Fruit fly (Drosophila melanogaster) whole organism, embryonic: Measurements from ENCODE around the gene GC.

Experiments
- Bdp1 ChIP-seq: fragments of 200-800 bp; sonication (Bioruptor generic); optimal IDR thresholded peaks from 3 replicates; lab custom pipeline; 2016; ENCODE audit warnings: missing biosample characterization, missing genetic modification characterization
- CG10462 ChIP-seq: fragments of 200-800 bp; sonication (Bioruptor generic); optimal IDR thresholded peaks from 2 replicates; lab custom pipeline; 2016; ENCODE audit warnings: missing biosample characterization, missing genetic modification characterization
- CG11093 ChIP-seq: fragments of 200-800 bp; sonication (Bioruptor generic); IDR thresholded peaks from 3 replicates; pipeline ENCODE4 v1.3.6; 2022; ENCODE audit warnings: missing biosample characterization, missing genetic modification characterization
- CG11560 ChIP-seq: fragments of 200-800 bp; sonication (Bioruptor generic); IDR thresholded peaks from 3 replicates; pipeline ENCODE4 v1.3.6; 2022; ENCODE audit warnings: missing biosample characterization, missing genetic modification characterization
- CG12744 ChIP-seq: fragments of 200-800 bp; sonication (Bioruptor generic); optimal IDR thresholded peaks from 2 replicates; lab custom pipeline; 2016; ENCODE audit warnings: missing biosample characterization, missing genetic modification characterization
- CG14441 ChIP-seq: fragments of 200-800 bp; sonication (Bioruptor generic); IDR thresholded peaks from 2 replicates; pipeline ENCODE4 v1.3.6; 2022; ENCODE audit warnings: missing biosample characterization, missing genetic modification characterization
- CG15073 ChIP-seq: fragments of 200-800 bp; sonication (Bioruptor generic); optimal IDR thresholded peaks from 2 replicates; lab custom pipeline; 2016; ENCODE audit warnings: missing biosample characterization, missing genetic modification characterization
- CG16779 ChIP-seq: fragments of 200-800 bp; sonication (Bioruptor generic); IDR thresholded peaks from 2 replicates; pipeline ENCODE4 v1.3.6; 2022; ENCODE audit warnings: missing biosample characterization, missing genetic modification characterization
- CG17186 ChIP-seq: fragments of 200-800 bp; sonication (Bioruptor generic); optimal IDR thresholded peaks from 3 replicates; lab custom pipeline; 2017; ENCODE audit warnings: missing biosample characterization, missing genetic modification reagents, missing genetic modification characterization
- CG17568 ChIP-seq: fragments of 200-800 bp; sonication (Bioruptor generic); optimal IDR thresholded peaks from 2 replicates; lab custom pipeline; 2018; ENCODE audit warnings: missing biosample characterization, mild to moderate bottlenecking, missing genetic modification characterization, moderate library complexity
- CG17612 ChIP-seq: fragments of 200-800 bp; sonication (Bioruptor generic); IDR thresholded peaks from 2 replicates; pipeline ENCODE4 v1.3.6; 2022; ENCODE audit warnings: missing biosample characterization, missing genetic modification characterization
- CG1792 ChIP-seq: fragments of 200-800 bp; sonication (Bioruptor generic); optimal IDR thresholded peaks from 2 replicates; lab custom pipeline; 2016; ENCODE audit warnings: missing biosample characterization, missing genetic modification characterization
- CG1832 ChIP-seq: fragments of 200-800 bp; sonication (Bioruptor generic); optimal IDR thresholded peaks from 2 replicates; lab custom pipeline; 2017; ENCODE audit warnings: missing biosample characterization, mild to moderate bottlenecking, missing genetic modification characterization, inconsistent platforms
- CG32767 ChIP-seq: fragments of 200-800 bp; sonication (Bioruptor generic); IDR thresholded peaks from 2 replicates; pipeline ENCODE4 v1.3.6; 2022; ENCODE audit warnings: missing biosample characterization, missing genetic modification characterization
- CG3838 ChIP-seq: fragments of 200-800 bp; sonication (Bioruptor generic); optimal IDR thresholded peaks from 3 replicates; lab custom pipeline; 2016; ENCODE audit warnings: missing biosample characterization, missing genetic modification characterization
- CG4404 ChIP-seq: fragments of 200-800 bp; sonication (Bioruptor generic); IDR thresholded peaks from 2 replicates; pipeline ENCODE4 v1.3.6; 2022; ENCODE audit warnings: missing biosample characterization, missing genetic modification characterization
- CG7372 ChIP-seq: fragments of 200-800 bp; sonication (Bioruptor generic); IDR thresholded peaks from 2 replicates; pipeline ENCODE4 v1.3.6; 2022; ENCODE audit warnings: missing biosample characterization, missing genetic modification characterization
- CG9215 ChIP-seq: fragments of 200-800 bp; sonication (Bioruptor generic); IDR thresholded peaks from 2 replicates; pipeline ENCODE4 v1.3.6; 2022; ENCODE audit warnings: missing biosample characterization, missing genetic modification characterization
- CHES-1-like ChIP-seq: fragments of 200-800 bp; sonication (Bioruptor generic); optimal IDR thresholded peaks from 2 replicates; lab custom pipeline; 2016; ENCODE audit warnings: missing biosample characterization, missing genetic modification characterization
- D19A ChIP-seq: fragments of 200-800 bp; optimal IDR thresholded peaks from 3 replicates; lab custom pipeline; 2019; ENCODE audit warnings: missing biosample characterization, mild to moderate bottlenecking, missing genetic modification characterization, moderate library complexity
- Deaf1 ChIP-seq: fragments of 200-800 bp; optimal IDR thresholded peaks from 3 replicates; lab custom pipeline; 2019; ENCODE audit warnings: missing biosample characterization, mild to moderate bottlenecking, missing genetic modification characterization, moderate library complexity
- Gug ChIP-seq: fragments of 200-800 bp; sonication (Bioruptor generic); IDR thresholded peaks from 4 replicates; pipeline ENCODE4 v1.3.6; 2022; ENCODE audit warnings: missing biosample characterization, missing genetic modification characterization
- HLHmδ ChIP-seq: fragments of 200-800 bp; sonication (Bioruptor generic); optimal IDR thresholded peaks from 2 replicates; lab custom pipeline; 2018; ENCODE audit warnings: missing biosample characterization, mild to moderate bottlenecking, missing genetic modification characterization, moderate library complexity
- Hmr ChIP-seq: fragments of 200-800 bp; sonication (Bioruptor generic); optimal IDR thresholded peaks from 3 replicates; lab custom pipeline; 2017; ENCODE audit warnings: mild to moderate bottlenecking, missing biosample characterization, missing genetic modification reagents, missing genetic modification characterization
- Med ChIP-seq: fragments of 200-800 bp; sonication (Bioruptor generic); peaks from one replicate; lab custom pipeline; 2016; ENCODE audit warnings: missing biosample characterization, missing genetic modification characterization, mild to moderate bottlenecking, inconsistent platforms, moderate library complexity
- Opbp ChIP-seq: fragments of 200-800 bp; sonication (Bioruptor generic); IDR thresholded peaks from 3 replicates; pipeline ENCODE4 v1.3.6; 2022; ENCODE audit warnings: missing biosample characterization, missing genetic modification characterization; ENCODE audit not compliant: partially characterized antibody
- Poxn ChIP-seq: fragments of 200-800 bp; sonication (Bioruptor generic); IDR thresholded peaks from 2 replicates; pipeline ENCODE4 v1.3.6; 2022; ENCODE audit warnings: missing biosample characterization, missing genetic modification characterization
- Ptx1 ChIP-seq: fragments of 200-800 bp; sonication (Bioruptor generic); IDR thresholded peaks from 2 replicates; pipeline ENCODE4 v1.3.6; 2022; ENCODE audit warnings: missing biosample characterization, missing genetic modification characterization
- Scr ChIP-seq: fragments of 200-800 bp; sonication (Bioruptor generic); IDR thresholded peaks from 2 replicates; pipeline ENCODE4 v1.3.6; 2022; ENCODE audit warnings: missing biosample characterization, missing genetic modification characterization; ENCODE audit not compliant: partially characterized antibody
- Sox102F ChIP-seq: fragments of 200-800 bp; sonication (Bioruptor generic); optimal IDR thresholded peaks from 2 replicates; lab custom pipeline; 2018; ENCODE audit warnings: missing biosample characterization, mild to moderate bottlenecking, missing genetic modification characterization, moderate library complexity
- Sry-β ChIP-seq: fragments of 200-800 bp; sonication (Bioruptor generic); optimal IDR thresholded peaks from 2 replicates; lab custom pipeline; 2018; ENCODE audit warnings: missing biosample characterization, mild to moderate bottlenecking, missing genetic modification characterization, moderate library complexity
- Taf1 ChIP-seq: fragments of 200-800 bp; sonication (Bioruptor generic); IDR thresholded peaks from 2 replicates; pipeline ENCODE4 v1.3.6; 2022; ENCODE audit warnings: missing biosample characterization, missing genetic modification characterization
- abd-A ChIP-seq: fragments of 200-800 bp; sonication (Bioruptor generic); optimal IDR thresholded peaks from 3 replicates; lab custom pipeline; 2019; ENCODE audit warnings: missing biosample characterization, mild to moderate bottlenecking, missing genetic modification characterization, moderate library complexity
- ara ChIP-seq: fragments of 200-800 bp; sonication (Bioruptor generic); IDR thresholded peaks from 2 replicates; pipeline ENCODE4 v1.3.6; 2022; ENCODE audit warnings: missing biosample characterization, missing genetic modification characterization
- bcd ChIP-seq: fragments of 200-800 bp; sonication (Bioruptor generic); optimal IDR thresholded peaks from 2 replicates; lab custom pipeline; 2017; ENCODE audit warnings: missing biosample characterization, mild to moderate bottlenecking, missing genetic modification characterization
- disco-r ChIP-seq: fragments of 200-800 bp; sonication (Bioruptor generic); optimal IDR thresholded peaks from 2 replicates; lab custom pipeline; 2016; ENCODE audit warnings: missing biosample characterization, missing genetic modification characterization
- gcm2 ChIP-seq: fragments of 200-800 bp; sonication (Bioruptor generic); optimal IDR thresholded peaks from 2 replicates; lab custom pipeline; 2016; ENCODE audit warnings: missing biosample characterization, missing genetic modification characterization
- grau ChIP-seq: fragments of 200-800 bp; optimal IDR thresholded peaks from 3 replicates; lab custom pipeline; 2019; ENCODE audit warnings: missing biosample characterization, mild to moderate bottlenecking, missing genetic modification characterization, moderate library complexity
- grn ChIP-seq: fragments of 200-800 bp; sonication (Bioruptor generic); optimal IDR thresholded peaks from 3 replicates; lab custom pipeline; 2017; ENCODE audit warnings: missing biosample characterization, missing genetic modification characterization
- gt ChIP-seq: fragments of 200-800 bp; sonication (Bioruptor generic); IDR thresholded peaks from 2 replicates; pipeline ENCODE4 v1.3.6; 2022; ENCODE audit warnings: missing biosample characterization, missing genetic modification characterization
- hbn ChIP-seq: fragments of 200-800 bp; sonication (Bioruptor generic); IDR thresholded peaks from 2 replicates; pipeline ENCODE4 v1.3.6; 2022; ENCODE audit warnings: missing biosample characterization, missing genetic modification characterization; ENCODE audit not compliant: partially characterized antibody
- hkb ChIP-seq, 2 experiments: fragments of 200-800 bp in 1 of 2; fragments of >200 bp in 1 of 2; sonication (Bioruptor generic) in 1 of 2; IDR thresholded peaks in 1 of 2; optimal IDR thresholded peaks in 1 of 2; 2 replicates each; pipeline versions ENCODE4 v1.3.6 to Lab custom; 2017 to 2022; ENCODE audit warnings: missing biosample characterization in 1 of 2, missing genetic modification characterization in 1 of 2
- insv ChIP-seq, 2 experiments: fragments of 200-800 bp; sonication (Bioruptor generic); optimal IDR thresholded peaks; 3 replicates each; lab custom pipeline; 2016 to 2018; ENCODE audit warnings: missing biosample characterization in 2 of 2, missing genetic modification characterization in 2 of 2
- jing ChIP-seq: fragments of 200-800 bp; sonication (Bioruptor generic); optimal IDR thresholded peaks from 2 replicates; lab custom pipeline; 2018; ENCODE audit warnings: missing biosample characterization, mild to moderate bottlenecking, missing genetic modification characterization
- kah ChIP-seq: fragments of 200-800 bp; sonication (Bioruptor generic); optimal IDR thresholded peaks from 2 replicates; lab custom pipeline; 2018; ENCODE audit warnings: missing biosample characterization, mild to moderate bottlenecking, missing genetic modification characterization
- kay ChIP-seq: fragments of 200-800 bp; sonication (Bioruptor generic); optimal IDR thresholded peaks from 2 replicates; lab custom pipeline; 2016; ENCODE audit warnings: missing biosample characterization, missing genetic modification characterization
- nau ChIP-seq: fragments of 200-800 bp; sonication (Bioruptor generic); optimal IDR thresholded peaks from 3 replicates; lab custom pipeline; 2017; ENCODE audit warnings: missing biosample characterization, mild to moderate bottlenecking, missing genetic modification characterization, missing genetic modification reagents
- pum ChIP-seq: fragments of 200-800 bp; sonication (Bioruptor generic); optimal IDR thresholded peaks from 2 replicates; lab custom pipeline; 2016; ENCODE audit warnings: missing biosample characterization, missing genetic modification characterization
- salm ChIP-seq: fragments of 200-800 bp; sonication (Bioruptor generic); optimal IDR thresholded peaks from 2 replicates; lab custom pipeline; 2018; ENCODE audit warnings: missing biosample characterization, mild to moderate bottlenecking, missing genetic modification characterization
- sens-2 ChIP-seq: fragments of 200-800 bp; sonication (Bioruptor generic); IDR thresholded peaks from 2 replicates; pipeline ENCODE4 v1.3.6; 2022; ENCODE audit warnings: missing biosample characterization, missing genetic modification characterization

Gene GC

DNA sequence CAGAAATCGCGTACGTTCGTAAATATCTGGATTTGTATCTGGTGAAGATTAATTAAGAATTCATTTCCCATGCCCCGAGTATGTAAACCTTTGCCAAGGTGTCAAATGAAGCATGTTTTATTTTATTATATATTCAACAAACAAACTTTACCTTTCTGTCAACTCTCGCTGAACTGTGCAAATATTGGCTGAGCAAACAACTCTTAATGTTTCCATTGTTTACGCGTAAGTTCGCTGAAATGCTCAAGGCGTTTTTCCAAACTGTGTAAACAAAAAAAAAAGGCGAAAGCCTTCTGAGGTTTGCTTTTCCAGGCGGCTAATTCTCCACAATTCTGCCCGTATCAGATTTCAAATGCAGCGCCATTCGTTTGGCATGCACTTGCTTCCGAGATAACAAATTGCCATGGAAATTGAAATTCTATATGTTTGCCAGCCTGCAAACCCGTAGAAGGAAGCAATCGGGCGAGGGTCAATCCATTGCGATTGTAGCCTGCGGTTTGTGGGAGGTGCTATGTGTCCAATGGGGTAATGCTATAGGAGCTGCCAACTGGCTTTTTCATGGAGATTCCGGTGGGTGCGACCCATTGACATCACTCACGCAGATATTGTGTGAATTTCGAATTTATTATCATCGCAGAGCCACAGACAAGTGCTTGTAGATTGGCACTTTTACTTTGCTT is 37.3 kb downstream of the GC start (continued):
- no peak for TF ChIP-seq CG17612 (GFP tag; lab: Robert Waterston, UW)
- peak; percentile 94 for TF ChIP-seq Hmr (GFP tag; lab: Kevin White, UChicago)
- TF ChIP-seq bcd (GFP tag; lab: Kevin White, UChicago), result peak; percentile 58
- no peak for TF ChIP-seq CG9215 (GFP tag; lab: Robert Waterston, UW)
- TF ChIP-seq CG7372 (GFP tag; lab: Robert Waterston, UW), result no peak
- no peak for TF ChIP-seq CG1832
- no peak for TF ChIP-seq CG17186
- peak; percentile 39; the same call in 1 of the 2 replicates for TF ChIP-seq CG32767 (GFP tag; lab: Robert Waterston, UW)
- no peak for TF ChIP-seq ara (GFP tag; lab: Robert Waterston, UW)
- peak; percentile 71 for TF ChIP-seq CG12744 (GFP tag; lab: Kevin White, UChicago)
- no peak for TF ChIP-seq hkb (optimal IDR thresholded peaks at IDR 0.05; lab: Kevin White, UChicago)
- TF ChIP-seq hkb (GFP tag; IDR thresholded peaks at IDR 0.05; lab: Robert Waterston, UW), result peak; percentile 80
- TF ChIP-seq CHES-1-like, result peak; percentile 75
- TF ChIP-seq insv (GFP tag; optimal IDR thresholded peaks at IDR 0.05; lab: Kevin White, UChicago), result peak in 1 of 2 experiments; percentile 15
- TF ChIP-seq Taf1 (GFP tag; lab: Robert Waterston, UW), result peak; percentile 36; the same call in 1 of the 2 replicates
- no peak for TF ChIP-seq Deaf1 (tag; lab: Kevin White, UChicago)
- no peak for TF ChIP-seq abd-A (tag; lab: Kevin White, UChicago)
- peak; percentile 37 for TF ChIP-seq Bdp1 (GFP tag; lab: Kevin White, UChicago)
- peak; percentile 57 for TF ChIP-seq grn
- TF ChIP-seq CG11560 (tag; lab: Robert Waterston, UW), result no peak
- no peak for TF ChIP-seq gcm2
- TF ChIP-seq Gug (GFP tag; lab: Robert Waterston, UW), result no peak
- no peak for TF ChIP-seq CG4404
- no peak for TF ChIP-seq CG10462 (GFP tag; lab: Kevin White, UChicago)
- no peak for TF ChIP-seq Ptx1
- TF ChIP-seq HLHmδ (GFP tag; lab: Kevin White, UChicago), result no peak
- TF ChIP-seq CG1792 (GFP tag; lab: Kevin White, UChicago), result peak; percentile 78
- no peak for TF ChIP-seq nau (GFP tag; lab: Kevin White, UChicago)
- TF ChIP-seq Sox102F (GFP tag; lab: Kevin White, UChicago), result no peak
- TF ChIP-seq salm (tag; lab: Kevin White, UChicago), result peak; percentile 27
- TF ChIP-seq hbn, result no peak
- no peak for TF ChIP-seq CG17568
- TF ChIP-seq gt (GFP tag; lab: Robert Waterston, UW), result no peak
- peak; percentile 41; the same call in 1 of the 2 replicates for TF ChIP-seq Poxn
- TF ChIP-seq CG11093 (GFP tag; lab: Robert Waterston, UW), result no peak
- TF ChIP-seq pum (GFP tag; lab: Kevin White, UChicago), result no peak
- TF ChIP-seq Sry-β (GFP tag; lab: Kevin White, UChicago), result no peak
- TF ChIP-seq CG14441 (GFP tag; lab: Robert Waterston, UW), result no peak; the same call in 1 of the 2 replicates
- peak; percentile 97 for TF ChIP-seq Med
- no peak for TF ChIP-seq Opbp (GFP tag; lab: Robert Waterston, UW)
- TF ChIP-seq disco-r (GFP tag; lab: Kevin White, UChicago), result no peak
- TF ChIP-seq sens-2 (GFP tag; lab: Robert Waterston, UW), result no peak
- peak; percentile 10 for TF ChIP-seq CG3838 (GFP tag; lab: Kevin White, UChicago)
- 0 out of 2 replicates have a peak, but pooled peaks have one; percentile 34 for TF ChIP-seq CG16779 (GFP tag; lab: Robert Waterston, UW)
- TF ChIP-seq grau (tag; lab: Kevin White, UChicago), result peak; percentile 53
- no peak for TF ChIP-seq CG15073 (GFP tag; lab: Kevin White, UChicago)
- TF ChIP-seq kay (GFP tag; lab: Kevin White, UChicago), result peak; percentile 30
- peak; percentile 47 for TF ChIP-seq kah (GFP tag; lab: Kevin White, UChicago)
- TF ChIP-seq Scr (GFP tag; lab: Robert Waterston, UW), result no peak
- TF ChIP-seq D19A (tag; lab: Kevin White, UChicago), result no peak
- no peak for TF ChIP-seq jing (GFP tag; lab: Kevin White, UChicago)
